Worm (Caenorhabditis elegans): ENCODE results near the gene efn-3.
"Not testable (repeated sequence)": the region's sequence is repeated elsewhere in the genome, so short reads cannot be mapped to it uniquely, and the experiment has no call there.

Gene efn-3

ce11 chrX:13443283-13443682 is 34.0 kb downstream of the efn-3 start:
- TF ChIP-seq F13C5.2 (tag; optimal IDR thresholded peaks at IDR 0.05) = no peak
- TF ChIP-seq sea-1 (GFP tag; conservative IDR thresholded peaks at IDR 0.05) = no peak
- TF ChIP-seq hnd-1 (tag; optimal IDR thresholded peaks at IDR 0.05) = no peak
- no peak for TF ChIP-seq ama-1 (optimal IDR thresholded peaks at IDR 0.05)
- TF ChIP-seq tbx-37 (GFP tag; conservative IDR thresholded peaks at IDR 0.05) = no peak
- TF ChIP-seq hmbx-1 (tag; optimal IDR thresholded peaks at IDR 0.05) = no peak
- TF ChIP-seq ets-7 (tag; optimal IDR thresholded peaks at IDR 0.05) = no peak
- TF ChIP-seq scrt-1 (GFP tag; IDR thresholded peaks at IDR 0.05) = no peak
- TF ChIP-seq tra-4 (tag; optimal IDR thresholded peaks at IDR 0.05) = no peak
- no peak for TF ChIP-seq pes-1 (GFP tag; IDR thresholded peaks at IDR 0.05)
- no peak for TF ChIP-seq ceh-13 (GFP tag; optimal IDR thresholded peaks at IDR 0.05)
- TF ChIP-seq tbx-11 (GFP tag; IDR thresholded peaks at IDR 0.05) = no peak

DNA sequence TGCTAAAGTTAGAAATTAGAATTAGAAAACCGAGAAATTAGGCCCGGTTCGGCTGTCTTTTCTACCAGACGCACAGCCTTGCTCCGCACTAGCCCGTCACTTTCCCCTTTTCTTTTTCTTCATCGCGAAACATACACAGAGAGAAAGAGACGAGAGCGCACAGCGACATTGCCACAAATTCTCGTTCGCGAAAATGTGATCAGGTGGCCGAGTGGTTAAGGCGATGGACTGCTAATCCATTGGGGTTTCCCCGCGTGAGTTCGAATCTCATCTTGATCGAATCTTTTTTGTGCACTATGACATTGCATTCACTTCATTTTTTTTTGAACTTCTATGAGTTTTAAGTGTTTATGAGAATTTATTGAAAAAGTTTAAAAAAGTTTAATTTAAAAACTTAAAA is 34.8 kb downstream of the efn-3 start:
- TF ChIP-seq tbx-37 (GFP tag; conservative IDR thresholded peaks at IDR 0.05) = no peak; the same call in 1 of the 2 replicates
- TF ChIP-seq ama-1 (optimal IDR thresholded peaks at IDR 0.05) = no peak
- no peak; the same call in 1 of the 2 replicates for TF ChIP-seq pes-1 (GFP tag; IDR thresholded peaks at IDR 0.05)
- peak; percentile 55 for TF ChIP-seq F13C5.2 (tag; optimal IDR thresholded peaks at IDR 0.05)
- peak; percentile 32; the same call in 1 of the 2 replicates for TF ChIP-seq flt-1 (GFP tag; IDR thresholded peaks at IDR 0.05)
- no peak for TF ChIP-seq ceh-13 (GFP tag; optimal IDR thresholded peaks at IDR 0.05)
- TF ChIP-seq aly-1 (tag; optimal IDR thresholded peaks at IDR 0.05) = no peak
- no peak for TF ChIP-seq ets-7 (tag; optimal IDR thresholded peaks at IDR 0.05)
- TF ChIP-seq sea-1 (GFP tag; conservative IDR thresholded peaks at IDR 0.05) = 0 out of 2 replicates have a peak, but pooled peaks have one; percentile 41
- peak; percentile 22 for TF ChIP-seq hmg-4 (GFP tag; optimal IDR thresholded peaks at IDR 0.05)
- TF ChIP-seq hmbx-1 (tag; optimal IDR thresholded peaks at IDR 0.05) = no peak
- TF ChIP-seq ceh-36 (tag; optimal IDR thresholded peaks at IDR 0.05) = no peak
- TF ChIP-seq tbx-11 (GFP tag; IDR thresholded peaks at IDR 0.05) = no peak
- no peak for TF ChIP-seq tra-4 (tag; optimal IDR thresholded peaks at IDR 0.05)
- no peak for TF ChIP-seq scrt-1 (GFP tag; IDR thresholded peaks at IDR 0.05)
- TF ChIP-seq B0310.2 (tag; optimal IDR thresholded peaks at IDR 0.05) = no peak
- no peak for TF ChIP-seq hnd-1 (tag; optimal IDR thresholded peaks at IDR 0.05)

DNA sequence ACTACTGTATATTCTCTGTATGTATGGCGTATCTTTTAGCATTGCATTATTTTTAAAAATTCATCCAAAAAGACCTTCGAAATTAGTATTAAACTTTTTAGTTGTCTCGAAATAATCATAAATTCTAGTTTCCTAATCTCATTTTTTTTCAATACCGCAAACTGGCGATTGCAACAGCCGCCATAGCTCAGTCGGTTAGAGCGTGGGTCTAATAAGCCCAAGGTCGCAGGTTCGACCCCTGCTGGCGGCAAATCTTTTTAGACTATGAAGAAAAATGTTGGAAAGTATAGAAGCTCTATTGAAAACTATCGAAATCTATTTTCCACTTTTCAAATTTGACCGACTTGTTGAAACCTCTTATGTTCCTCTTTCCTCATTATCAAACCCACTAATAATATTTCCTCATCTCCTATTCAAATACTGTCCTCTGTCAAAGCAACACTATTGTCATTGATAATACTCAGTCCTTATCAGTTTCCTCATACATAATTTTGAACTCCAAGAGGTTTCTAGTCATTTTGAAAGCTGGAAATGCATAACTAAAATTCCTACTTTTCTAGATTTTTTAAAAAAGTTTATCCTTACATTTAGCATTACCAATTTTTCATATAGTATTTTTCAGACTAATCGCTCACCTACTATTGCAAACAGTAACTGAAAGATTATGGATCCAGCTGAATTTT is 41.3 kb downstream of the efn-3 start, which contains the start of gene jmjd-3.3:
jmjd-3.3 (plus strand) TSS at position 633 of the 683 bp plus-strand sequence.
- TF ChIP-seq ets-7 (tag; optimal IDR thresholded peaks at IDR 0.05) = no peak
- no peak for TF ChIP-seq hmg-4 (GFP tag; optimal IDR thresholded peaks at IDR 0.05)
- no peak for TF ChIP-seq F13C5.2 (tag; optimal IDR thresholded peaks at IDR 0.05)
- TF ChIP-seq tbx-11 (GFP tag; IDR thresholded peaks at IDR 0.05) = no peak
- no peak for TF ChIP-seq flt-1 (GFP tag; IDR thresholded peaks at IDR 0.05)
- TF ChIP-seq tra-4 (tag; optimal IDR thresholded peaks at IDR 0.05) = no peak
- no peak for TF ChIP-seq scrt-1 (GFP tag; IDR thresholded peaks at IDR 0.05)
- TF ChIP-seq tbx-37 (GFP tag; conservative IDR thresholded peaks at IDR 0.05) = no peak
- TF ChIP-seq sea-1 (GFP tag; conservative IDR thresholded peaks at IDR 0.05) = no peak
- no peak for TF ChIP-seq ceh-36 (tag; optimal IDR thresholded peaks at IDR 0.05)
- no peak for TF ChIP-seq aly-1 (tag; optimal IDR thresholded peaks at IDR 0.05)
- no peak for TF ChIP-seq ama-1 (optimal IDR thresholded peaks at IDR 0.05)
- no peak for TF ChIP-seq hmbx-1 (tag; optimal IDR thresholded peaks at IDR 0.05)
- no peak for TF ChIP-seq hnd-1 (tag; optimal IDR thresholded peaks at IDR 0.05)
- TF ChIP-seq pes-1 (GFP tag; IDR thresholded peaks at IDR 0.05) = no peak
- TF ChIP-seq ceh-13 (GFP tag; optimal IDR thresholded peaks at IDR 0.05) = no peak
- no peak for TF ChIP-seq B0310.2 (tag; optimal IDR thresholded peaks at IDR 0.05)

- TF ChIP-seq tbx-11 (GFP tag; IDR thresholded peaks at IDR 0.05) (no peak), hmg-4 (GFP tag; optimal IDR thresholded peaks at IDR 0.05) (no peak), ama-1 (optimal IDR thresholded peaks at IDR 0.05) (no peak), pes-1 (GFP tag; IDR thresholded peaks at IDR 0.05) (no peak), ceh-13 (GFP tag; optimal IDR thresholded peaks at IDR 0.05) (no peak), flt-1 (GFP tag; IDR thresholded peaks at IDR 0.05) (no peak), F13C5.2 (tag; optimal IDR thresholded peaks at IDR 0.05) (no peak), tbx-37 (GFP tag; conservative IDR thresholded peaks at IDR 0.05) (no peak), aly-1 (tag; optimal IDR thresholded peaks at IDR 0.05) (no peak), scrt-1 (GFP tag; IDR thresholded peaks at IDR 0.05) (no peak), ceh-36 (tag; optimal IDR thresholded peaks at IDR 0.05) (no peak)
Observed at ce11 chrX:13435116-13435515, 42.1 kb downstream of the efn-3 start.

ce11 chrX:13431388-13431787 is 45.9 kb downstream of the efn-3 start, which contains the start of gene C29F7.10:
TSS of gene C29F7.10 (minus strand) at chrX:13431488.
- TF ChIP-seq tra-4, ceh-36, F13C5.2 (tag; optimal IDR thresholded peaks at IDR 0.05): not testable (repeated sequence)

- not testable (repeated sequence) for TF ChIP-seq ceh-13 (GFP tag; optimal IDR thresholded peaks at IDR 0.05); tbx-11 (GFP tag; IDR thresholded peaks at IDR 0.05); scrt-1 (GFP tag; IDR thresholded peaks at IDR 0.05)
Observed at ce11 chrX:13428755-13429154, 48.5 kb downstream of the efn-3 start, which contains the start of gene fkh-4. TSS of gene fkh-4 (minus strand) at chrX:13428855.
